Fruit fly (Drosophila melanogaster): ENCODE data around the gene Idgf3.

dm6 chr2L:16491752-16492616 lies 41.3 kb downstream of the Idgf3 start:
- no peak for TF ChIP-seq spab (GFP tag; optimal IDR thresholded peaks at IDR 0.05)
- no peak for TF ChIP-seq Sox102F (GFP tag; optimal IDR thresholded peaks at IDR 0.05)
- no peak for TF ChIP-seq CG4318 (GFP tag; optimal IDR thresholded peaks at IDR 0.05)

Measured in whole organism, prepupa.